Worm (Caenorhabditis elegans) whole organism, midembryonic: ENCODE measurements around the gene gst-22.

Source experiments
- T22C8.4 ChIP-seq: fragments of 200-800 bp; sonication (Bioruptor generic); IDR thresholded peaks from 2 replicates; pipeline ENCODE4 v1.3.6; 2022; ENCODE audit warnings: missing genetic modification characterization, missing compliant biosample characterization
- flt-1 ChIP-seq: fragments of 200-800 bp; sonication (Bioruptor generic); IDR thresholded peaks from 2 replicates; pipeline ENCODE4 v1.3.6; 2022; ENCODE audit warnings: missing genetic modification characterization, missing compliant biosample characterization
- klf-2 ChIP-seq: fragments of 200-800 bp; sonication (Bioruptor generic); conservative IDR thresholded peaks from 2 replicates; pipeline ENCODE4 v1.3.6; 2022; ENCODE audit warnings: missing genetic modification reagents, missing genetic modification characterization, missing compliant biosample characterization
- med-1 ChIP-seq: sonication (generic microtip); optimal IDR thresholded peaks from 2 replicates; lab custom pipeline; 2017; ENCODE audit warnings: missing genetic modification characterization, mild to moderate bottlenecking, missing compliant biosample characterization, antibody characterized with exemption, missing genetic modification reagents; ENCODE audit not compliant: insufficient read depth
- ref-1 ChIP-seq: fragments of 200-800 bp; sonication (Bioruptor generic); conservative IDR thresholded peaks from 2 replicates; pipeline ENCODE4 v1.3.6; 2022; ENCODE audit warnings: missing genetic modification reagents, missing genetic modification characterization, missing compliant biosample characterization
- tab-1 ChIP-seq: fragments of 200-800 bp; sonication (Bioruptor generic); IDR thresholded peaks from 2 replicates; pipeline ENCODE4 v1.3.6; 2022; ENCODE audit warnings: missing genetic modification characterization, missing compliant biosample characterization
- ztf-23 ChIP-seq: fragments of 200-800 bp; sonication (Bioruptor generic); IDR thresholded peaks from 2 replicates; pipeline ENCODE4 v1.3.6; 2022; ENCODE audit warnings: missing genetic modification reagents, missing genetic modification characterization, missing compliant biosample characterization
- ztf-29 ChIP-seq: fragments of 200-800 bp; sonication (Bioruptor generic); IDR thresholded peaks from 2 replicates; pipeline ENCODE4 v1.3.6; 2022; ENCODE audit warnings: missing genetic modification reagents, missing genetic modification characterization, missing compliant biosample characterization

DNA sequence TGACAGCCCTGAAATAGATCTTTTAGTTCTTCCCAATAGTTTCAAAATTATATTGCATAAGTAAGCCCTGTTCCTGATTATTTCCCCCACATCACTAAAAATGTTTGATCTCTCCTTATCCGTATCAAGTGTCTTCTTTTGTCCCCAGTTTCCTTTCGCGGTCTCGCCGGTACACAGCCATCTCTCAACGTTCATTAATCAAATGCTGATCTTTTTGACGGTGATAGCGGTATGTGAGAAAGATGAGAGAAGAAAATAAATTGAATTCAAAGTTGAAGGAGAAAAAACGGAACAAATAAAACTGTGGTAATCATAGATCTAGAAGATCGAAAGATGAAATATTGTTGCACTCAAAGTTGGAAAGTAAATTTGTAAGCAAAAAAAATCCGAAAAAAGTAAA lies 20.4 kb downstream of the gst-22 start:
- no peak for TF ChIP-seq med-1 (GFP tag; lab: Kevin White, UChicago)
- TF ChIP-seq flt-1: no peak
- TF ChIP-seq T22C8.4 (GFP tag; lab: Robert Waterston, UW): no peak
- TF ChIP-seq ztf-23: no peak
- no peak for TF ChIP-seq ref-1
- TF ChIP-seq klf-2: no peak
- TF ChIP-seq tab-1 (GFP tag; lab: Robert Waterston, UW): no peak
- no peak for TF ChIP-seq ztf-29 (GFP tag; lab: Robert Waterston, UW)
